Fruit fly (Drosophila melanogaster) whole organism, prepupa: ENCODE measurements around the gene Acp65Aa.

Experiments
- CG10631 ChIP-seq: fragments of 200-800 bp; sonication (Bioruptor generic); optimal IDR thresholded peaks from 2 replicates; lab custom pipeline; 2016; ENCODE audit warnings: missing biosample characterization, missing genetic modification characterization
- CG6163 ChIP-seq: fragments of 200-800 bp; sonication (Bioruptor generic); IDR thresholded peaks from 3 replicates; pipeline ENCODE4 v1.3.6; 2022; ENCODE audit warnings: missing biosample characterization, missing genetic modification characterization
- CG8632 ChIP-seq: fragments of 200-800 bp; sonication (Bioruptor generic); optimal IDR thresholded peaks from 3 replicates; lab custom pipeline; 2016; ENCODE audit warnings: missing biosample characterization, missing genetic modification characterization

Gene Acp65Aa

dm6 chr3L:6103658-6104057, 48.9 kb downstream of the Acp65Aa start:
- no peak for TF ChIP-seq CG10631
- TF ChIP-seq CG6163 (GFP tag; lab: Robert Waterston, UW): no peak
- TF ChIP-seq CG8632: no peak
- TF ChIP-seq, all 60 proteins: peak for 0
